Worm (Caenorhabditis elegans) whole organism, L4/young adult: ENCODE results near the gene pzf-1.

Experiments used
- W03F9.2 ChIP-seq: fragments of 150-350 bp; optimal IDR thresholded peaks from 2 replicates; lab custom pipeline; 2014; ENCODE audit warnings: missing biosample characterization, missing genetic modification characterization
- dao-5 ChIP-seq: sonication (generic microtip); optimal IDR thresholded peaks from 2 replicates; lab custom pipeline; 2016; ENCODE audit warnings: missing genotype, missing genetic modification characterization, moderate library complexity, missing compliant biosample characterization
- him-1 ChIP-seq: sonication (generic microtip); optimal IDR thresholded peaks from 2 replicates; lab custom pipeline; 2016; ENCODE audit warnings: missing genotype, missing genetic modification reagents, missing genetic modification characterization, missing compliant biosample characterization

- no peak for TF ChIP-seq him-1 (tag; lab: Kevin White, UChicago)
- TF ChIP-seq dao-5 = no peak
- TF ChIP-seq W03F9.2 (tag; lab: Kevin White, UChicago) = no peak
Measured at ce11 chrV:15912677-15913076, 15.5 kb downstream of the pzf-1 start.
